Fruit fly (Drosophila melanogaster) whole organism, embryonic: ENCODE measurements around the gene iav.

Source experiments
- B-H1 ChIP-seq: fragments of 200-800 bp; sonication (Bioruptor generic); IDR thresholded peaks from 3 replicates; pipeline ENCODE4 v1.3.6; 2022; ENCODE audit warnings: missing biosample characterization, missing genetic modification characterization
- Blimp-1 ChIP-seq: fragments of 200-800 bp; sonication (Bioruptor generic); optimal IDR thresholded peaks from 3 replicates; lab custom pipeline; 2018; ENCODE audit warnings: missing biosample characterization, missing genetic modification characterization, mild to moderate bottlenecking, moderate library complexity, missing genetic modification reagents
- CG10209 ChIP-seq: fragments of 200-800 bp; sonication (Bioruptor generic); optimal IDR thresholded peaks from 3 replicates; lab custom pipeline; 2017; ENCODE audit warnings: missing biosample characterization, mild to moderate bottlenecking, missing genetic modification characterization, missing genetic modification reagents
- CG10274 ChIP-seq: fragments of 200-800 bp; sonication (Bioruptor generic); optimal IDR thresholded peaks from 3 replicates; lab custom pipeline; 2017; ENCODE audit warnings: missing biosample characterization, mild to moderate bottlenecking, missing genetic modification characterization
- CG10565 ChIP-seq: fragments of 200-800 bp; sonication (Bioruptor generic); optimal IDR thresholded peaks from 3 replicates; lab custom pipeline; 2016; ENCODE audit warnings: missing biosample characterization, mild to moderate bottlenecking, missing genetic modification characterization
- CG10979 ChIP-seq: fragments of 200-800 bp; sonication (Bioruptor generic); optimal IDR thresholded peaks from 2 replicates; lab custom pipeline; 2018; ENCODE audit warnings: missing biosample characterization, mild to moderate bottlenecking, missing genetic modification characterization, moderate library complexity
- CG11456 ChIP-seq: fragments of 200-800 bp; sonication (Bioruptor generic); IDR thresholded peaks from 3 replicates; pipeline ENCODE4 v1.3.6; 2022; ENCODE audit warnings: missing biosample characterization, missing genetic modification characterization
- CG11504 ChIP-seq: fragments of 200-800 bp; sonication (Bioruptor generic); optimal IDR thresholded peaks from 3 replicates; lab custom pipeline; 2019; ENCODE audit warnings: missing biosample characterization, mild to moderate bottlenecking, missing genetic modification characterization, moderate library complexity
- CG11695 ChIP-seq: fragments of 200-800 bp; sonication (Bioruptor generic); IDR thresholded peaks from 3 replicates; pipeline ENCODE4 v1.3.6; 2022; ENCODE audit warnings: missing biosample characterization, missing genetic modification characterization
- CG13287 ChIP-seq: fragments of 200-800 bp; sonication (Bioruptor generic); IDR thresholded peaks from 2 replicates; pipeline ENCODE4 v1.3.6; 2022; ENCODE audit warnings: missing biosample characterization, missing genetic modification characterization; ENCODE audit not compliant: partially characterized antibody
- CG15479 ChIP-seq: fragments of 200-800 bp; sonication (Bioruptor generic); optimal IDR thresholded peaks from 3 replicates; lab custom pipeline; 2019; ENCODE audit warnings: missing biosample characterization, mild to moderate bottlenecking, missing genetic modification characterization, moderate library complexity
- CG1647 ChIP-seq: fragments of 200-800 bp; sonication (Bioruptor generic); optimal IDR thresholded peaks from 3 replicates; lab custom pipeline; 2016; ENCODE audit warnings: missing biosample characterization, missing genetic modification characterization
- CG16779 ChIP-seq: fragments of 200-800 bp; sonication (Bioruptor generic); IDR thresholded peaks from 2 replicates; pipeline ENCODE4 v1.3.6; 2022; ENCODE audit warnings: missing biosample characterization, missing genetic modification characterization
- CG17186 ChIP-seq: fragments of 200-800 bp; sonication (Bioruptor generic); optimal IDR thresholded peaks from 3 replicates; lab custom pipeline; 2017; ENCODE audit warnings: missing biosample characterization, missing genetic modification reagents, missing genetic modification characterization
- CG2712 ChIP-seq: fragments of 200-800 bp; optimal IDR thresholded peaks from 3 replicates; lab custom pipeline; 2019; ENCODE audit warnings: missing biosample characterization, mild to moderate bottlenecking, missing genetic modification characterization, moderate library complexity
- CG3281 ChIP-seq: fragments of 200-800 bp; sonication (Bioruptor generic); optimal IDR thresholded peaks from 3 replicates; lab custom pipeline; 2017; ENCODE audit warnings: missing biosample characterization, mild to moderate bottlenecking, missing genetic modification characterization
- CG33213 ChIP-seq: fragments of 200-800 bp; sonication (Bioruptor generic); optimal IDR thresholded peaks from 3 replicates; lab custom pipeline; 2016; ENCODE audit warnings: missing biosample characterization, missing genetic modification characterization
- CG3838 ChIP-seq: fragments of 200-800 bp; sonication (Bioruptor generic); optimal IDR thresholded peaks from 3 replicates; lab custom pipeline; 2016; ENCODE audit warnings: missing biosample characterization, missing genetic modification characterization
- CG4424 ChIP-seq: fragments of 200-800 bp; sonication (Bioruptor generic); optimal IDR thresholded peaks from 3 replicates; lab custom pipeline; 2016; ENCODE audit warnings: missing biosample characterization, missing genetic modification characterization
- CG4617 ChIP-seq: fragments of 200-800 bp; sonication (Bioruptor generic); optimal IDR thresholded peaks from 3 replicates; lab custom pipeline; 2016; ENCODE audit warnings: missing biosample characterization, missing genetic modification characterization, borderline replicate concordance
- CG6689 ChIP-seq: fragments of 200-800 bp; sonication (Bioruptor generic); IDR thresholded peaks from 2 replicates; pipeline ENCODE4 v1.3.6; 2022; ENCODE audit warnings: missing biosample characterization, missing genetic modification characterization
- CG6854 ChIP-seq: fragments of 200-800 bp; sonication (Bioruptor generic); optimal IDR thresholded peaks from 3 replicates; lab custom pipeline; 2017; ENCODE audit warnings: missing biosample characterization, mild to moderate bottlenecking, missing genetic modification characterization
- CG7271 ChIP-seq: fragments of 200-800 bp; sonication (Bioruptor generic); optimal IDR thresholded peaks from 2 replicates; lab custom pipeline; 2018; ENCODE audit warnings: missing biosample characterization, mild to moderate bottlenecking, missing genetic modification characterization, moderate library complexity
- CG8290 ChIP-seq, 3 experiments: fragments of 200-800 bp; sonication (Bioruptor generic); optimal IDR thresholded peaks; 2 replicates each; lab custom pipeline; 2016 to 2019; ENCODE audit warnings: missing biosample characterization in 3 of 3, missing genetic modification characterization in 3 of 3, mild to moderate bottlenecking in 2 of 3, moderate library complexity in 1 of 3
- CG8924 ChIP-seq: fragments of 200-800 bp; optimal IDR thresholded peaks from 3 replicates; lab custom pipeline; 2019; ENCODE audit warnings: missing biosample characterization, mild to moderate bottlenecking, missing genetic modification characterization, moderate library complexity
- Deaf1 ChIP-seq: fragments of 200-800 bp; optimal IDR thresholded peaks from 3 replicates; lab custom pipeline; 2019; ENCODE audit warnings: missing biosample characterization, mild to moderate bottlenecking, missing genetic modification characterization, moderate library complexity
- Doc2 ChIP-seq: fragments of 200-800 bp; sonication (Bioruptor generic); IDR thresholded peaks from 2 replicates; pipeline ENCODE4 v1.3.6; 2022; ENCODE audit warnings: missing biosample characterization, missing genetic modification characterization
- Eip74EF ChIP-seq, 2 experiments: fragments of 200-800 bp in 1 of 2; fragments of >200 bp in 1 of 2; sonication (Bioruptor generic) in 1 of 2; optimal IDR thresholded peaks; 2 replicates each; lab custom pipeline; 2017 to 2019; ENCODE audit warnings: missing biosample characterization in 2 of 2, missing genetic modification characterization in 2 of 2, mild to moderate bottlenecking in 1 of 2, moderate library complexity in 1 of 2
- Ets97D ChIP-seq: fragments of 200-800 bp; sonication (Bioruptor generic); optimal IDR thresholded peaks from 3 replicates; lab custom pipeline; 2016; ENCODE audit warnings: missing biosample characterization, missing genetic modification characterization
- Hr51 ChIP-seq, 2 experiments: fragments of 200-800 bp; sonication (Bioruptor generic); optimal IDR thresholded peaks; 2 replicates in 1 of 2; 3 replicates in 1 of 2; lab custom pipeline; 2016 to 2018; ENCODE audit warnings: missing biosample characterization in 2 of 2, missing genetic modification characterization in 2 of 2, mild to moderate bottlenecking in 1 of 2, moderate library complexity in 1 of 2
- Hsf ChIP-seq: fragments of 200-800 bp; sonication (Bioruptor generic); optimal IDR thresholded peaks from 3 replicates; lab custom pipeline; 2016; ENCODE audit warnings: missing biosample characterization, missing genetic modification characterization
- Rx ChIP-seq: fragments of 200-800 bp; sonication (Bioruptor generic); IDR thresholded peaks from 2 replicates; pipeline ENCODE4 v1.3.6; 2022; ENCODE audit warnings: missing biosample characterization, missing genetic modification characterization
- abd-A ChIP-seq: fragments of 200-800 bp; sonication (Bioruptor generic); optimal IDR thresholded peaks from 3 replicates; lab custom pipeline; 2019; ENCODE audit warnings: missing biosample characterization, mild to moderate bottlenecking, missing genetic modification characterization, moderate library complexity
- bigmax ChIP-seq: fragments of 200-800 bp; sonication (Bioruptor generic); optimal IDR thresholded peaks from 2 replicates; lab custom pipeline; 2018; ENCODE audit warnings: missing biosample characterization, mild to moderate bottlenecking, missing genetic modification characterization
- btn ChIP-seq: fragments of 200-800 bp; sonication (Bioruptor generic); optimal IDR thresholded peaks from 2 replicates; lab custom pipeline; 2016; ENCODE audit warnings: missing biosample characterization, missing genetic modification characterization
- chinmo ChIP-seq: fragments of 200-800 bp; sonication (Bioruptor generic); IDR thresholded peaks from 4 replicates; pipeline ENCODE4 v1.3.6; 2022; ENCODE audit warnings: missing biosample characterization, missing genetic modification characterization; ENCODE audit not compliant: partially characterized antibody
- grn ChIP-seq: fragments of 200-800 bp; sonication (Bioruptor generic); optimal IDR thresholded peaks from 3 replicates; lab custom pipeline; 2017; ENCODE audit warnings: missing biosample characterization, missing genetic modification characterization
- hbn ChIP-seq: fragments of 200-800 bp; sonication (Bioruptor generic); IDR thresholded peaks from 2 replicates; pipeline ENCODE4 v1.3.6; 2022; ENCODE audit warnings: missing biosample characterization, missing genetic modification characterization; ENCODE audit not compliant: partially characterized antibody
- inv ChIP-seq: fragments of 200-800 bp; sonication (Bioruptor generic); IDR thresholded peaks from 2 replicates; pipeline ENCODE4 v1.3.6; 2022; ENCODE audit warnings: missing biosample characterization, missing genetic modification characterization; ENCODE audit not compliant: partially characterized antibody
- kay ChIP-seq: fragments of 200-800 bp; sonication (Bioruptor generic); optimal IDR thresholded peaks from 2 replicates; lab custom pipeline; 2016; ENCODE audit warnings: missing biosample characterization, missing genetic modification characterization
- oc ChIP-seq: fragments of 200-800 bp; sonication (Bioruptor generic); optimal IDR thresholded peaks from 2 replicates; lab custom pipeline; 2018; ENCODE audit warnings: missing biosample characterization, mild to moderate bottlenecking, missing genetic modification characterization, moderate library complexity
- onecut ChIP-seq: fragments of 200-800 bp; sonication (Bioruptor generic); IDR thresholded peaks from 2 replicates; pipeline ENCODE4 v1.3.6; 2022; ENCODE audit warnings: missing biosample characterization, missing genetic modification characterization
- pros ChIP-seq: fragments of 200-800 bp; sonication (Bioruptor generic); optimal IDR thresholded peaks from 3 replicates; lab custom pipeline; 2019; ENCODE audit warnings: missing biosample characterization, mild to moderate bottlenecking, missing genetic modification characterization, moderate library complexity
- pum ChIP-seq: fragments of 200-800 bp; sonication (Bioruptor generic); optimal IDR thresholded peaks from 2 replicates; lab custom pipeline; 2016; ENCODE audit warnings: missing biosample characterization, missing genetic modification characterization
- unpg ChIP-seq: fragments of 200-800 bp; sonication (Bioruptor generic); optimal IDR thresholded peaks from 3 replicates; lab custom pipeline; 2018; ENCODE audit warnings: missing biosample characterization, mild to moderate bottlenecking, missing genetic modification characterization, moderate library complexity

Gene iav

dm6 chrX:6799261-6800022, 14.3 kb upstream of the iav start (continued):
- TF ChIP-seq CG8290 (GFP tag; optimal IDR thresholded peaks at IDR 0.05; lab: Kevin White, UChicago) (no peak), CG8290 (tag; optimal IDR thresholded peaks at IDR 0.05; lab: Kevin White, UChicago) (peak in 1 of 2 experiments; percentile 49), CG10979 (tag; lab: Kevin White, UChicago) (no peak), kay (GFP tag; lab: Kevin White, UChicago) (no peak), CG15479 (GFP tag; lab: Kevin White, UChicago) (no peak), CG17186 (GFP tag; lab: Kevin White, UChicago) (no peak), CG33213 (GFP tag; lab: Kevin White, UChicago) (no peak), CG6689 (no peak), CG3838 (GFP tag; lab: Kevin White, UChicago) (no peak), CG16779 (no peak), Hr51 (GFP tag; optimal IDR thresholded peaks at IDR 0.05; lab: Kevin White, UChicago) (peak in 1 of 2 experiments; percentile 10)
- TF ChIP-seq, all 482 proteins: peak for 13

dm6 chrX:6800726-6801296, 13.0 kb upstream of the iav start:
- TF ChIP-seq Doc2, result no peak
- peak; percentile 13 for TF ChIP-seq Deaf1 (tag; lab: Kevin White, UChicago)
- TF ChIP-seq btn (GFP tag; lab: Kevin White, UChicago), result no peak
- TF ChIP-seq CG10209 (GFP tag; lab: Kevin White, UChicago), result peak; percentile 45
- no peak for TF ChIP-seq CG10565 (GFP tag; lab: Kevin White, UChicago)
- TF ChIP-seq CG3281, result peak; percentile 37
- TF ChIP-seq abd-A, result peak; percentile 28
- TF ChIP-seq unpg, result peak; percentile 54
- TF ChIP-seq CG7271 (tag; lab: Kevin White, UChicago), result no peak
- no peak for TF ChIP-seq CG1647 (GFP tag; lab: Kevin White, UChicago)
- TF ChIP-seq CG13287, result peak; percentile 34; the same call in 1 of the 2 replicates
- TF ChIP-seq Blimp-1 (GFP tag; lab: Kevin White, UChicago), result peak; percentile 29
- no peak for TF ChIP-seq onecut (GFP tag; lab: Robert Waterston, UW)
- no peak for TF ChIP-seq pum (GFP tag; lab: Kevin White, UChicago)
- TF ChIP-seq CG2712 (tag; lab: Kevin White, UChicago), result peak; percentile 41
- no peak for TF ChIP-seq CG6854 (GFP tag; lab: Kevin White, UChicago)
- peak; percentile 12 for TF ChIP-seq CG8924 (tag; lab: Kevin White, UChicago)
- TF ChIP-seq CG4617 (GFP tag; lab: Kevin White, UChicago), result no peak
- TF ChIP-seq CG11456 (GFP tag; lab: Robert Waterston, UW), result no peak
- TF ChIP-seq oc (tag; lab: Kevin White, UChicago), result peak; percentile 54
- no peak for TF ChIP-seq inv (GFP tag; lab: Robert Waterston, UW)
- TF ChIP-seq CG4424 (GFP tag; lab: Kevin White, UChicago), result peak; percentile 45
- peak; percentile 33 for TF ChIP-seq grn
- TF ChIP-seq CG11504, result peak; percentile 47
- TF ChIP-seq B-H1, result peak; percentile 51; the same call in 2 of the 3 replicates
- peak; percentile 82; the same call in 3 of the 4 replicates for TF ChIP-seq chinmo (GFP tag; lab: Robert Waterston, UW)
- no peak for TF ChIP-seq Hsf (GFP tag; lab: Kevin White, UChicago)
- no peak for TF ChIP-seq bigmax (GFP tag; lab: Kevin White, UChicago)
- TF ChIP-seq pros, result no peak
- no peak for TF ChIP-seq Ets97D (GFP tag; lab: Kevin White, UChicago)
- TF ChIP-seq Rx (GFP tag; lab: Robert Waterston, UW), result peak; percentile 46; the same call in 1 of the 2 replicates
- TF ChIP-seq Eip74EF (GFP tag; optimal IDR thresholded peaks at IDR 0.05; lab: Kevin White, UChicago), result no peak
- TF ChIP-seq CG10274 (GFP tag; lab: Kevin White, UChicago), result no peak
- 0 out of 3 replicates have a peak, but pooled peaks have one; percentile 6 for TF ChIP-seq CG11695 (GFP tag; lab: Robert Waterston, UW)
- TF ChIP-seq hbn (GFP tag; lab: Robert Waterston, UW), result no peak
